Worm (Caenorhabditis elegans): ENCODE results near the gene hhat-1.

- TF ChIP-seq mel-28 (tag; optimal IDR thresholded peaks at IDR 0.05; ENCODE audit: borderline replicate concordance), result no peak
- TF ChIP-seq egl-44 (GFP tag; IDR thresholded peaks at IDR 0.05), result no peak
- no peak for TF ChIP-seq nfya-1 (tag; optimal IDR thresholded peaks at IDR 0.05; ENCODE audit: borderline replicate concordance, insufficient read depth)
- TF ChIP-seq nhr-27 (tag; optimal IDR thresholded peaks at IDR 0.05), result no peak
- no peak for TF ChIP-seq ama-1 (optimal IDR thresholded peaks at IDR 0.05)
- TF ChIP-seq ama-1 (GFP tag; optimal IDR thresholded peaks at IDR 0.05), result no peak
- no peak for TF ChIP-seq nfya-2 (GFP tag; IDR thresholded peaks at IDR 0.05)
- TF ChIP-seq nhr-90 (tag; optimal IDR thresholded peaks at IDR 0.05), result no peak
These were observed 34.3 kb upstream of the hhat-1 start, which contains the start of gene atgp-2 for ce11 chrII:14643983-14644382.
